Worm (Caenorhabditis elegans) whole organism, L3 larva: ENCODE measurements around the gene srz-99.

Source experiments
- ZK546.5 ChIP-seq: sonication (generic microtip); optimal IDR thresholded peaks from 2 replicates; lab custom pipeline; 2017; ENCODE audit warnings: missing biosample characterization, missing genetic modification characterization
- aly-2 ChIP-seq: fragments of 150-350 bp; optimal IDR thresholded peaks from 2 replicates; lab custom pipeline; 2014; ENCODE audit warnings: missing biosample characterization, missing genetic modification characterization
- fkh-10 ChIP-seq: sonication (generic microtip); optimal IDR thresholded peaks from 2 replicates; lab custom pipeline; 2017; ENCODE audit warnings: missing biosample characterization, missing genetic modification reagents, missing genetic modification characterization
- lin-39 ChIP-seq: fragments of 150-350 bp; optimal IDR thresholded peaks from 2 replicates; lab custom pipeline; 2018; ENCODE audit warnings: missing biosample characterization, missing genetic modification reagents, missing genetic modification characterization
- nfya-1 ChIP-seq: sonication (generic microtip); optimal IDR thresholded peaks from 2 replicates; lab custom pipeline; 2017; ENCODE audit warnings: missing genetic modification characterization, mild to moderate bottlenecking, missing compliant biosample characterization, antibody characterized with exemption, moderate library complexity; ENCODE audit not compliant: insufficient read depth

- TF ChIP-seq lin-39 (no peak), nfya-1 (no peak), fkh-10 (no peak), aly-2 (tag; lab: Kevin White, UChicago) (no peak), ZK546.5 (tag; lab: Kevin White, UChicago) (no peak)
These were observed 48.6 kb downstream of the srz-99 start for ce11 chrV:16778540-16779280.
